Worm (Caenorhabditis elegans) whole organism, L4 larva: ENCODE data around the gene srz-64.

ENCODE experiments used
- F44E2.7 ChIP-seq: fragments of 200-800 bp; sonication (Bioruptor generic); IDR thresholded peaks from 2 replicates; pipeline ENCODE4 v2.1.2; 2022; ENCODE audit warnings: missing genetic modification characterization, missing compliant biosample characterization
- R02D3.7 ChIP-seq: fragments of 150-350 bp; sonication (generic microtip); optimal IDR thresholded peaks from 3 replicates; lab custom pipeline; 2014; ENCODE audit warnings: missing biosample characterization, missing genetic modification characterization
- T26A8.4 ChIP-seq: fragments of 200-800 bp; sonication (Bioruptor generic); IDR thresholded peaks from 2 replicates; pipeline ENCODE4 v1.3.6; 2022; ENCODE audit warnings: missing genetic modification characterization, missing compliant biosample characterization
- Y105C5A.15 ChIP-seq: fragments of 200-800 bp; sonication (Bioruptor generic); IDR thresholded peaks from 2 replicates; pipeline ENCODE4 v1.3.6; 2022; ENCODE audit warnings: missing genetic modification characterization, missing compliant biosample characterization
- Y5F2A.4 ChIP-seq: fragments of 200-800 bp; sonication (Bioruptor generic); optimal IDR thresholded peaks from 2 replicates; lab custom pipeline; 2018; ENCODE audit warnings: mild to moderate bottlenecking, missing genetic modification characterization, missing compliant biosample characterization
- aha-1 ChIP-seq: fragments of 150-350 bp; peaks from one replicate; lab custom pipeline; 2014; ENCODE audit warnings: missing biosample characterization, missing genetic modification characterization
- aly-2 ChIP-seq: sonication (generic microtip); optimal IDR thresholded peaks from 2 replicates; lab custom pipeline; 2018; ENCODE audit warnings: missing biosample characterization, missing genetic modification characterization
- arid-1 ChIP-seq: fragments of 200-800 bp; sonication (Bioruptor generic); conservative IDR thresholded peaks from 2 replicates; pipeline ENCODE4 v1.3.6; 2022; ENCODE audit warnings: missing genetic modification reagents, missing genetic modification characterization, missing compliant biosample characterization
- ces-1 ChIP-seq: fragments of 150-350 bp; sonication (generic microtip); optimal IDR thresholded peaks from 4 replicates; lab custom pipeline; 2014; ENCODE audit warnings: missing biosample characterization, missing genetic modification reagents, missing genetic modification characterization
- cey-2 ChIP-seq: sonication (generic microtip); optimal IDR thresholded peaks from 3 replicates; lab custom pipeline; 2017; ENCODE audit warnings: missing genetic modification characterization, mild to moderate bottlenecking, missing compliant biosample characterization, antibody characterized with exemption, borderline replicate concordance; ENCODE audit not compliant: insufficient read depth
- daf-8 ChIP-seq: fragments of 200-800 bp; sonication (Bioruptor generic); IDR thresholded peaks from 2 replicates; pipeline ENCODE4 v1.3.6; 2022; ENCODE audit warnings: missing genetic modification characterization, missing compliant biosample characterization
- duxl-1 ChIP-seq: sonication (generic microtip); optimal IDR thresholded peaks from 2 replicates; lab custom pipeline; 2016; ENCODE audit warnings: mild to moderate bottlenecking, missing genetic modification characterization, moderate library complexity, missing compliant biosample characterization; ENCODE audit not compliant: poor library complexity
- dve-1 ChIP-seq: sonication (generic microtip); optimal IDR thresholded peaks from 2 replicates; lab custom pipeline; 2017; ENCODE audit warnings: antibody characterized with exemption, mild to moderate bottlenecking, missing genetic modification characterization, missing compliant biosample characterization; ENCODE audit not compliant: insufficient read depth
- jun-1 ChIP-seq: fragments of 150-350 bp; optimal IDR thresholded peaks from 2 replicates; lab custom pipeline; 2014; ENCODE audit warnings: missing biosample characterization, missing genetic modification reagents, missing genetic modification characterization
- lin-15B ChIP-seq: fragments of 150-350 bp; sonication (generic microtip); optimal IDR thresholded peaks from 3 replicates; lab custom pipeline; 2014; ENCODE audit warnings: missing biosample characterization, missing genetic modification characterization
- lin-29 ChIP-seq: fragments of 200-800 bp; sonication (Bioruptor generic); IDR thresholded peaks from 2 replicates; pipeline ENCODE4 v1.3.6; 2022; ENCODE audit warnings: missing genetic modification reagents, missing genetic modification characterization, missing compliant biosample characterization
- lir-3 ChIP-seq: sonication (generic microtip); optimal IDR thresholded peaks from 2 replicates; lab custom pipeline; 2016; ENCODE audit warnings: mild to moderate bottlenecking, missing genetic modification characterization, missing compliant biosample characterization
- madf-5 ChIP-seq, 2 experiments: fragments of 200-800 bp; sonication (Bioruptor generic); IDR thresholded peaks; 2 replicates each; pipeline ENCODE4 v1.3.6; 2022; ENCODE audit warnings: missing compliant biosample characterization in 2 of 2, missing genetic modification characterization in 2 of 2
- madf-9 ChIP-seq: fragments of 200-800 bp; sonication (Bioruptor generic); conservative IDR thresholded peaks from 2 replicates; pipeline ENCODE4 v1.3.6; 2022; ENCODE audit warnings: missing genetic modification reagents, missing genetic modification characterization, missing compliant biosample characterization
- mes-2 ChIP-seq: sonication (generic microtip); optimal IDR thresholded peaks from 2 replicates; lab custom pipeline; 2016; ENCODE audit warnings: missing genotype, mild to moderate bottlenecking, missing genetic modification characterization, missing compliant biosample characterization; ENCODE audit not compliant: poor library complexity, severe bottlenecking
- nhr-111 ChIP-seq: fragments of 200-800 bp; sonication (Bioruptor generic); optimal IDR thresholded peaks from 2 replicates; lab custom pipeline; 2018; ENCODE audit warnings: mild to moderate bottlenecking, missing genetic modification characterization, missing compliant biosample characterization
- php-3 ChIP-seq: fragments of 200-800 bp; sonication (Bioruptor generic); IDR thresholded peaks from 2 replicates; pipeline ENCODE4 v1.3.6; 2022; ENCODE audit warnings: missing genetic modification reagents, missing genetic modification characterization, missing compliant biosample characterization
- saeg-2 ChIP-seq: fragments of 200-800 bp; sonication (Bioruptor generic); IDR thresholded peaks from 2 replicates; pipeline ENCODE4 v1.3.6; 2022; ENCODE audit warnings: missing genetic modification reagents, missing genetic modification characterization, missing compliant biosample characterization
- set-16 ChIP-seq: fragments of 200-800 bp; sonication (Bioruptor generic); IDR thresholded peaks from 2 replicates; pipeline ENCODE4 v1.3.6; 2022; ENCODE audit warnings: missing genetic modification reagents, missing genetic modification characterization, missing compliant biosample characterization
- spr-3 ChIP-seq: fragments of 200-800 bp; sonication (Bioruptor generic); optimal IDR thresholded peaks from 2 replicates; lab custom pipeline; 2018; ENCODE audit warnings: mild to moderate bottlenecking, missing genetic modification characterization, missing compliant biosample characterization
- tag-97 ChIP-seq: fragments of 200-800 bp; sonication (Bioruptor generic); IDR thresholded peaks from 2 replicates; pipeline ENCODE4 v1.3.6; 2022; ENCODE audit warnings: missing genetic modification characterization, missing compliant biosample characterization
- unc-62 ChIP-seq, 3 experiments: fragments of 150-350 bp in 1 of 3; sonication (generic microtip); optimal IDR thresholded peaks in 2 of 3; peaks in 1 of 3; 1 replicate in 1 of 3; 2 replicates in 2 of 3; lab custom pipeline; 2014 to 2017; ENCODE audit warnings: missing biosample characterization in 3 of 3, missing genetic modification characterization in 3 of 3, missing genetic modification reagents in 3 of 3, missing genotype in 1 of 3
- vab-7 ChIP-seq: fragments of 200-800 bp; sonication (Bioruptor generic); IDR thresholded peaks from 2 replicates; pipeline ENCODE4 v1.3.6; 2022; ENCODE audit warnings: missing genetic modification reagents, missing genetic modification characterization, missing compliant biosample characterization
- ztf-11 ChIP-seq: fragments of 150-350 bp; optimal IDR thresholded peaks from 2 replicates; lab custom pipeline; 2014; ENCODE audit warnings: missing biosample characterization, missing genetic modification characterization
- ztf-7 ChIP-seq: fragments of 150-350 bp; optimal IDR thresholded peaks from 2 replicates; lab custom pipeline; 2014; ENCODE audit warnings: missing biosample characterization, missing genetic modification characterization

srz-64 gene

ce11 chrII:1297697-1298093 is 4.6 kb upstream of the srz-64 start (continued):
- TF ChIP-seq spr-3 (GFP tag; lab: Kevin White, UChicago): no peak
- no peak for TF ChIP-seq ztf-7
- no peak for TF ChIP-seq Y5F2A.4 (GFP tag; lab: Kevin White, UChicago)
- no peak for TF ChIP-seq F44E2.7 (GFP tag; lab: Robert Waterston, UW)
- TF ChIP-seq ztf-11 (tag; lab: Kevin White, UChicago): no peak
- TF ChIP-seq madf-9 (GFP tag; lab: Robert Waterston, UW): no peak
- TF ChIP-seq nhr-111: no peak
- TF ChIP-seq daf-8 (GFP tag; lab: Robert Waterston, UW): no peak

ce11 chrII:1297044-1297696 is 4.1 kb upstream of the srz-64 start:
- TF ChIP-seq duxl-1 (tag; lab: Kevin White, UChicago) (no peak), tag-97 (GFP tag; lab: Robert Waterston, UW) (no peak), unc-62 (GFP tag; optimal IDR thresholded peaks at IDR 0.05 in 1 of 2; lab: Kevin White, UChicago) (peak in 1 of 2 experiments; percentile 91), unc-62 (tag; optimal IDR thresholded peaks at IDR 0.05; lab: Kevin White, UChicago) (no peak), lin-15B (no peak)

ce11 chrII:1295776-1296175 is 2.7 kb upstream of the srz-64 start, which contains the start of gene Y57G7A.2:
Gene Y57G7A.2, plus strand, starts transcription at chrII:1296076.
- TF ChIP-seq aha-1 (peak; percentile 41), ztf-7 (no peak)
- TF ChIP-seq, all 104 proteins: peak for 1

- TF ChIP-seq lin-29 (GFP tag; lab: Robert Waterston, UW) (no peak), php-3 (no peak), lin-15B (no peak), madf-5 (GFP tag; IDR thresholded peaks at IDR 0.05; lab: Robert Waterston, UW) (no peak), unc-62 (GFP tag; optimal IDR thresholded peaks at IDR 0.05 in 1 of 2; lab: Kevin White, UChicago) (no peak), unc-62 (tag; optimal IDR thresholded peaks at IDR 0.05; lab: Kevin White, UChicago) (no peak), dve-1 (tag; lab: Kevin White, UChicago) (no peak)
Observed at ce11 chrII:1285514-1285913, 7.5 kb downstream of the srz-64 start, which contains the start of the genes Y57G7A.6 and Y57G7A.3. Gene Y57G7A.6, minus strand, starts transcription at chrII:1285614. Gene Y57G7A.3, plus strand, starts transcription at chrII:1285782.

ce11 chrII:1284985-1285384 is 8.1 kb downstream of the srz-64 start:
- TF ChIP-seq ztf-7 (no peak), set-16 (GFP tag; lab: Robert Waterston, UW) (peak; percentile 18; the same call in 1 of the 2 replicates)

- peak; percentile 18 for TF ChIP-seq aha-1
- TF ChIP-seq, all 104 proteins: peak for 1; not testable (repeated sequence) for 103
Observed at ce11 chrII:1278350-1278749, 14.7 kb downstream of the srz-64 start, which contains the start of gene srz-63. Gene srz-63, plus strand, starts transcription at chrII:1278650.

- TF ChIP-seq lir-3 (tag; lab: Kevin White, UChicago): no peak
- no peak for TF ChIP-seq vab-7 (GFP tag; lab: Robert Waterston, UW)
- no peak for TF ChIP-seq Y105C5A.15 (GFP tag; lab: Robert Waterston, UW)
- TF ChIP-seq mes-2 (tag; lab: Kevin White, UChicago): no peak
- no peak for TF ChIP-seq ces-1 (GFP tag; lab: Kevin White, UChicago)
- no peak for TF ChIP-seq R02D3.7 (tag; lab: Kevin White, UChicago)
- TF ChIP-seq T26A8.4: no peak
- TF ChIP-seq jun-1: no peak
- TF ChIP-seq arid-1 (GFP tag; lab: Robert Waterston, UW): no peak
- no peak for TF ChIP-seq aly-2 (tag; lab: Kevin White, UChicago)
- TF ChIP-seq saeg-2 (GFP tag; lab: Robert Waterston, UW): no peak
- TF ChIP-seq cey-2 (tag; lab: Kevin White, UChicago): no peak
Observed at ce11 chrII:1276778-1277177, 16.3 kb downstream of the srz-64 start, which contains the start of gene Y57G7A.11. Gene Y57G7A.11, minus strand, starts transcription at chrII:1276878.
